Fruit fly (Drosophila melanogaster) whole organism, embryonic: ENCODE data around the gene Vsx1.

ENCODE experiments used
- CG12155 ChIP-seq: fragments of 200-800 bp; sonication (Bioruptor generic); optimal IDR thresholded peaks from 3 replicates; lab custom pipeline; 2016; ENCODE audit warnings: missing biosample characterization, missing genetic modification characterization
- CG6813 ChIP-seq: fragments of 200-800 bp; sonication (Bioruptor generic); optimal IDR thresholded peaks from 2 replicates; lab custom pipeline; 2017; ENCODE audit warnings: missing biosample characterization, missing genetic modification characterization, mild to moderate bottlenecking, moderate library complexity, missing genetic modification reagents
- Drgx ChIP-seq: fragments of 200-800 bp; sonication (Bioruptor generic); IDR thresholded peaks from 2 replicates; pipeline ENCODE4 v1.3.6; 2022; ENCODE audit warnings: missing biosample characterization, missing genetic modification characterization
- HLH3B ChIP-seq: fragments of 200-800 bp; sonication (Bioruptor generic); IDR thresholded peaks from 2 replicates; pipeline ENCODE4 v1.3.6; 2022; ENCODE audit warnings: missing biosample characterization, missing genetic modification characterization
- Tbp ChIP-seq: fragments of >200 bp; optimal IDR thresholded peaks from 2 replicates; lab custom pipeline; 2018; ENCODE audit warnings: missing biosample characterization, missing genetic modification characterization
- dmrt99B ChIP-seq: fragments of 200-800 bp; sonication (Bioruptor generic); optimal IDR thresholded peaks from 2 replicates; lab custom pipeline; 2018; ENCODE audit warnings: missing biosample characterization, mild to moderate bottlenecking, missing genetic modification characterization, moderate library complexity
- emc ChIP-seq: fragments of 200-800 bp; sonication (Bioruptor generic); optimal IDR thresholded peaks from 2 replicates; lab custom pipeline; 2016; ENCODE audit warnings: missing biosample characterization, missing genetic modification characterization
- otp ChIP-seq: fragments of 200-800 bp; sonication (Bioruptor generic); IDR thresholded peaks from 3 replicates; pipeline ENCODE4, ENCODE4 v1.3.6; 2022; ENCODE audit warnings: missing biosample characterization, missing genetic modification characterization

dm6 chrX:5553664-5554063 lies 40.4 kb upstream of the Vsx1 start:
- TF ChIP-seq otp (GFP tag; lab: Robert Waterston, UW) (no peak), CG6813 (GFP tag; lab: Kevin White, UChicago) (no peak), dmrt99B (tag; lab: Kevin White, UChicago) (no peak), Drgx (GFP tag; lab: Robert Waterston, UW) (no peak), Tbp (GFP tag; lab: Kevin White, UChicago) (no peak), CG12155 (GFP tag; lab: Kevin White, UChicago) (no peak), emc (GFP tag; lab: Kevin White, UChicago) (no peak), HLH3B (GFP tag; lab: Robert Waterston, UW) (no peak)
